Worm (Caenorhabditis elegans) whole organism, L4 larva: ENCODE measurements around the gene bris-1.

Experiments
- F37D6.2 ChIP-seq: sonication (generic microtip); optimal IDR thresholded peaks from 2 replicates; lab custom pipeline; 2016; ENCODE audit warnings: mild to moderate bottlenecking, missing genetic modification characterization, missing compliant biosample characterization
- F49E8.2 ChIP-seq: sonication (generic microtip); optimal IDR thresholded peaks from 2 replicates; lab custom pipeline; 2016; ENCODE audit warnings: missing compliant biosample characterization, mild to moderate bottlenecking, missing genetic modification characterization, borderline replicate concordance
- R02D3.7 ChIP-seq: fragments of 150-350 bp; sonication (generic microtip); optimal IDR thresholded peaks from 3 replicates; lab custom pipeline; 2014; ENCODE audit warnings: missing biosample characterization, missing genetic modification characterization
- Y5F2A.4 ChIP-seq: fragments of 200-800 bp; sonication (Bioruptor generic); optimal IDR thresholded peaks from 2 replicates; lab custom pipeline; 2018; ENCODE audit warnings: mild to moderate bottlenecking, missing genetic modification characterization, missing compliant biosample characterization
- Y75B8A.6 ChIP-seq: fragments of 200-800 bp; sonication (Bioruptor generic); IDR thresholded peaks from 2 replicates; pipeline ENCODE4 v1.3.6; 2022; ENCODE audit warnings: missing genetic modification reagents, missing genetic modification characterization, missing compliant biosample characterization
- ZK337.2 ChIP-seq: fragments of 200-800 bp; sonication (Bioruptor generic); IDR thresholded peaks from 2 replicates; pipeline ENCODE4 v1.3.6; 2022; ENCODE audit warnings: missing genetic modification reagents, missing genetic modification characterization, missing compliant biosample characterization
- aha-1 ChIP-seq: fragments of 150-350 bp; peaks from one replicate; lab custom pipeline; 2014; ENCODE audit warnings: missing biosample characterization, missing genetic modification characterization
- attf-4 ChIP-seq: sonication (generic microtip); optimal IDR thresholded peaks from 3 replicates; lab custom pipeline; 2017; ENCODE audit warnings: missing biosample characterization, missing genetic modification characterization
- ceh-20 ChIP-seq: fragments of 200-800 bp; sonication (Bioruptor generic); IDR thresholded peaks from 2 replicates; pipeline ENCODE4 v1.3.6; 2022; ENCODE audit warnings: missing genetic modification reagents, missing genetic modification characterization, missing compliant biosample characterization
- ceh-44 ChIP-seq: fragments of 200-800 bp; sonication (Bioruptor generic); IDR thresholded peaks from 2 replicates; pipeline ENCODE4 v1.3.6; 2022; ENCODE audit warnings: missing genetic modification reagents, missing genetic modification characterization, missing compliant biosample characterization
- ceh-62 ChIP-seq: sonication (generic microtip); optimal IDR thresholded peaks from 2 replicates; lab custom pipeline; 2017; ENCODE audit warnings: missing biosample characterization, missing genetic modification characterization
- ctbp-1 ChIP-seq: fragments of 200-800 bp; sonication (Bioruptor generic); IDR thresholded peaks from 2 replicates; pipeline ENCODE4 v1.3.6; 2022; ENCODE audit warnings: missing genetic modification reagents, missing genetic modification characterization, missing compliant biosample characterization
- daf-19 ChIP-seq: fragments of 200-800 bp; sonication (Bioruptor generic); conservative IDR thresholded peaks from 2 replicates; pipeline ENCODE4 v1.3.6; 2022; ENCODE audit warnings: missing genetic modification characterization, missing compliant biosample characterization
- egl-27 ChIP-seq: sonication (generic microtip); optimal IDR thresholded peaks from 3 replicates; lab custom pipeline; 2017; ENCODE audit warnings: missing biosample characterization, missing genetic modification reagents, missing genetic modification characterization
- fos-1 ChIP-seq: fragments of 150-350 bp; optimal IDR thresholded peaks from 2 replicates; lab custom pipeline; 2014; ENCODE audit warnings: missing biosample characterization, missing genetic modification characterization
- hif-1 ChIP-seq, 2 experiments: sonication (generic microtip); optimal IDR thresholded peaks; 2 replicates each; lab custom pipeline; 2016 to 2017; ENCODE audit warnings: missing compliant biosample characterization in 2 of 2, missing genetic modification characterization in 2 of 2, missing genetic modification reagents in 2 of 2, missing genotype in 2 of 2, mild to moderate bottlenecking in 1 of 2
- hlh-11 ChIP-seq: fragments of 200-800 bp; sonication (Bioruptor generic); optimal IDR thresholded peaks from 2 replicates; lab custom pipeline; 2018; ENCODE audit warnings: mild to moderate bottlenecking, missing genetic modification characterization, missing compliant biosample characterization
- jun-1 ChIP-seq: fragments of 150-350 bp; optimal IDR thresholded peaks from 2 replicates; lab custom pipeline; 2014; ENCODE audit warnings: missing biosample characterization, missing genetic modification reagents, missing genetic modification characterization
- lin-38 ChIP-seq: fragments of 200-800 bp; sonication (Bioruptor generic); IDR thresholded peaks from 2 replicates; pipeline ENCODE4 v1.3.6; 2022; ENCODE audit warnings: missing genetic modification reagents, missing genetic modification characterization, missing compliant biosample characterization
- madf-5 ChIP-seq, 2 experiments: fragments of 200-800 bp; sonication (Bioruptor generic); IDR thresholded peaks; 2 replicates each; pipeline ENCODE4 v1.3.6; 2022; ENCODE audit warnings: missing compliant biosample characterization in 2 of 2, missing genetic modification characterization in 2 of 2
- mxl-3 ChIP-seq: fragments of 200-800 bp; sonication (Bioruptor generic); optimal IDR thresholded peaks from 2 replicates; lab custom pipeline; 2018; ENCODE audit warnings: mild to moderate bottlenecking, missing genetic modification characterization, missing compliant biosample characterization
- nhr-10 ChIP-seq: fragments of 150-350 bp; optimal IDR thresholded peaks from 2 replicates; lab custom pipeline; 2014; ENCODE audit warnings: missing biosample characterization, missing genetic modification characterization
- nhr-6 ChIP-seq: fragments of 150-350 bp; optimal IDR thresholded peaks from 2 replicates; lab custom pipeline; 2014; ENCODE audit warnings: missing biosample characterization, missing genetic modification characterization
- nhr-77 ChIP-seq: fragments of 150-350 bp; optimal IDR thresholded peaks from 2 replicates; lab custom pipeline; 2014; ENCODE audit warnings: missing biosample characterization, missing genetic modification characterization
- set-16 ChIP-seq: fragments of 200-800 bp; sonication (Bioruptor generic); IDR thresholded peaks from 2 replicates; pipeline ENCODE4 v1.3.6; 2022; ENCODE audit warnings: missing genetic modification reagents, missing genetic modification characterization, missing compliant biosample characterization
- snpc-4 ChIP-seq: fragments of 150-350 bp; optimal IDR thresholded peaks from 2 replicates; lab custom pipeline; 2014; ENCODE audit warnings: missing biosample characterization, missing genetic modification characterization
- spr-1 ChIP-seq: sonication (generic microtip); optimal IDR thresholded peaks from 2 replicates; lab custom pipeline; 2016; ENCODE audit warnings: mild to moderate bottlenecking, missing genetic modification characterization, missing compliant biosample characterization
- spr-3 ChIP-seq: fragments of 200-800 bp; sonication (Bioruptor generic); optimal IDR thresholded peaks from 2 replicates; lab custom pipeline; 2018; ENCODE audit warnings: mild to moderate bottlenecking, missing genetic modification characterization, missing compliant biosample characterization
- tag-97 ChIP-seq: fragments of 200-800 bp; sonication (Bioruptor generic); IDR thresholded peaks from 2 replicates; pipeline ENCODE4 v1.3.6; 2022; ENCODE audit warnings: missing genetic modification characterization, missing compliant biosample characterization
- unc-130 ChIP-seq: sonication (generic microtip); optimal IDR thresholded peaks from 2 replicates; lab custom pipeline; 2016; ENCODE audit warnings: missing genetic modification reagents, missing genetic modification characterization, missing compliant biosample characterization
- unc-39 ChIP-seq: sonication (generic microtip); optimal IDR thresholded peaks from 2 replicates; lab custom pipeline; 2017; ENCODE audit warnings: missing biosample characterization, missing genetic modification characterization
- unc-62 ChIP-seq, 3 experiments: fragments of 150-350 bp in 1 of 3; sonication (generic microtip); optimal IDR thresholded peaks in 2 of 3; peaks in 1 of 3; 1 replicate in 1 of 3; 2 replicates in 2 of 3; lab custom pipeline; 2014 to 2017; ENCODE audit warnings: missing biosample characterization in 3 of 3, missing genetic modification characterization in 3 of 3, missing genetic modification reagents in 3 of 3, missing genotype in 1 of 3
- zip-2 ChIP-seq: fragments of 150-350 bp; optimal IDR thresholded peaks from 2 replicates; lab custom pipeline; 2014; ENCODE audit warnings: missing biosample characterization, missing genetic modification characterization
- ztf-7 ChIP-seq: fragments of 150-350 bp; optimal IDR thresholded peaks from 2 replicates; lab custom pipeline; 2014; ENCODE audit warnings: missing biosample characterization, missing genetic modification characterization

bris-1 gene

ce11 chrIV:3860419-3860818, 41.3 kb upstream of the bris-1 start:
- TF ChIP-seq ceh-20 (GFP tag; lab: Robert Waterston, UW) (no peak), Y75B8A.6 (no peak), unc-62 (GFP tag; optimal IDR thresholded peaks at IDR 0.05 in 1 of 2; lab: Kevin White, UChicago) (no peak), unc-62 (tag; optimal IDR thresholded peaks at IDR 0.05; lab: Kevin White, UChicago) (no peak), nhr-77 (tag; lab: Kevin White, UChicago) (no peak), zip-2 (tag; lab: Kevin White, UChicago) (no peak), mxl-3 (GFP tag; lab: Kevin White, UChicago) (no peak), spr-1 (tag; lab: Kevin White, UChicago) (no peak), ctbp-1 (GFP tag; lab: Robert Waterston, UW) (no peak), unc-130 (GFP tag; lab: Kevin White, UChicago) (no peak), nhr-10 (no peak), ZK337.2 (GFP tag; lab: Robert Waterston, UW) (no peak), madf-5 (GFP tag; IDR thresholded peaks at IDR 0.05; lab: Robert Waterston, UW) (no peak), F37D6.2 (tag; lab: Kevin White, UChicago) (no peak), F49E8.2 (tag; lab: Kevin White, UChicago) (no peak)

- TF ChIP-seq jun-1, result no peak
- peak; percentile 70; the same call in 1 of the 2 replicates for TF ChIP-seq set-16
These were observed 40.4 kb upstream of the bris-1 start for ce11 chrIV:3859552-3859951.

DNA sequence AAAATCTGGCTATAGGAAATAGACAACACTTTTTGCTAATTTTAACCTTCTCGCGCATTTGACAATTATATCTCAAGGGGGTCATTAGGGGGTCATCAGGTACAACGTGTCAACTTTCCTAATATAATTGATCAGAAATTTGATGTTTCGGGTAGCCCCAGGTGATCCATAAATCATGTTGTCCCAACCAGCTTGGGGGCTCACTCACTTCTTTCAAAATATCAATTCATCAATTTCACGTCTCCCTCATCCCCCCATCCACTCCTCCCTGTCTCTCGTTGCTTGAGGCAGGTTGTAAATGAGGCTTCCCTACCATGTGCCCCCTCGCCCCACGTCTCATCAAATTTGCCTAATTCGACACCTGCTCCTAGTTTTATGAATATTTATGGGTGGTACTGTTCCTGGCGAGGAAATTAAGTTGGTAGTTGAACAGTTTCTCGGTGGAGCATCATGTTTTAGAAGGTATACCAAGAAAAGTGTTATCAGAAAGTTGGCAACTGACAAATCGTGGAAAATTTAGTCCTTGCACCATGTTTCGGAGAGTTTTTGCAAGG, 38.9 kb upstream of the bris-1 start:
- no peak for TF ChIP-seq attf-4
- TF ChIP-seq unc-62 (GFP tag; optimal IDR thresholded peaks at IDR 0.05 in 1 of 2; lab: Kevin White, UChicago), result peak in 1 of 2 experiments; percentile 95
- no peak for TF ChIP-seq unc-62 (tag; optimal IDR thresholded peaks at IDR 0.05; lab: Kevin White, UChicago)

ce11 chrIV:3856190-3856589, 37.1 kb upstream of the bris-1 start:
- TF ChIP-seq set-16 (peak; percentile 25; the same call in 1 of the 2 replicates), ztf-7 (tag; lab: Kevin White, UChicago) (no peak)

DNA sequence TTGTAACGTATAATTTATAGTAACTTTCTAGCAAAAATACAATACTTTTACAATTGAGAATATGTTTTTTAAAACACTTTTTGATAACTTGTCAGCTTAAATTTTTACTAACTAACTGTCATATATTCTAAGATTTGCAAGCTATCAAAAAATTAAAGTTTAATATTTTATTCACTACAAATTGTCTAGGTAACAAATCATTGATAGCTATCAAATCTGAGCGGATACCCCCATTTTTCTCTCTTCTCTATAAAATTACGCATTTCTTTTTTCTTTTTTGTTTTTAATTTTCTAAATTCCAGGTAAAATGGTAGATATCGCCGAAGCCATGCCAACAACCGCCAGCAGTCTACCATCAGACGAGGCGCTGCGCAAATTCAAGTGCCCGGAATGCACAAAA, 36.4 kb upstream of the bris-1 start, which contains the start of gene zag-1:
zag-1 (plus strand) TSS at position 301 of the 400 bp plus-strand sequence.
- TF ChIP-seq fos-1 (peak; percentile 61), R02D3.7 (no peak)

DNA sequence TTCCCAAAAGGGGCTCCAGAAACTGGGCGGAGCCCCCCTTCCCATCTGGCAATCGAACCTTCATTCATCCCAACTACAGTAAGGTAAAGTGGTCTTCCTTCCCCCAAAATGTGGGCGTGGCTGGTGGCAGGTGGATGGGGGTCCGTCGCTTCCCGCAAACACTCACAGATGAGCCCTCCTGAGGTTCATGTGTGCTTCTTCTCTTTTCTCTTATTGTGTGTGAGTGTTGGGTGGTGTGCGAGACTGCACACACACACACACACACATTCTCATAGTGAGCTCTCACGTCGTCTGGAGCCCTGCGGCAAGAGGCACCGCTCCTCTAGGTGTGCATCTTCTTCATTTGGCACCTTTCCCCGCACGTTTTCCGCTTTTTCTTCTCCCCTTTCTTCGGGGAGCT, 35.5 kb upstream of the bris-1 start:
- TF ChIP-seq aha-1 (tag; lab: Kevin White, UChicago) (peak; percentile 88), set-16 (peak; percentile 51), mxl-3 (GFP tag; lab: Kevin White, UChicago) (no peak), unc-62 (GFP tag; optimal IDR thresholded peaks at IDR 0.05 in 1 of 2; lab: Kevin White, UChicago) (peak in 1 of 2 experiments; percentile 61), unc-62 (tag; optimal IDR thresholded peaks at IDR 0.05; lab: Kevin White, UChicago) (no peak), unc-130 (GFP tag; lab: Kevin White, UChicago) (no peak), spr-3 (GFP tag; lab: Kevin White, UChicago) (no peak)

- TF ChIP-seq nhr-6 (tag; lab: Kevin White, UChicago), result no peak
- TF ChIP-seq Y5F2A.4 (GFP tag; lab: Kevin White, UChicago), result no peak
- no peak for TF ChIP-seq hlh-11
- TF ChIP-seq tag-97 (GFP tag; lab: Robert Waterston, UW), result no peak
- no peak for TF ChIP-seq lin-38
- no peak for TF ChIP-seq ceh-44 (GFP tag; lab: Robert Waterston, UW)
- TF ChIP-seq egl-27 (tag; lab: Kevin White, UChicago), result no peak
- no peak for TF ChIP-seq zip-2 (tag; lab: Kevin White, UChicago)
- no peak for TF ChIP-seq daf-19
- TF ChIP-seq hif-1 (tag; optimal IDR thresholded peaks at IDR 0.05; lab: Kevin White, UChicago), result no peak
- TF ChIP-seq unc-39 (tag; lab: Kevin White, UChicago), result no peak
- TF ChIP-seq snpc-4 (tag; lab: Kevin White, UChicago), result no peak
- TF ChIP-seq ceh-62, result no peak
These were observed 34.4 kb upstream of the bris-1 start for ce11 chrIV:3853557-3853956.
